Fruit fly (Drosophila melanogaster): Measurements from ENCODE around the gene E2f1.

E2f1 gene

dm6 chr3R:21631757-21632473 is 28.8 kb downstream of the E2f1 start:
- no peak for TF ChIP-seq Sox102F (GFP tag; optimal IDR thresholded peaks at IDR 0.05)
- TF ChIP-seq CG9139 (GFP tag; optimal IDR thresholded peaks at IDR 0.05) = no peak
- TF ChIP-seq spab (GFP tag; optimal IDR thresholded peaks at IDR 0.05) = no peak

- TF ChIP-seq vri (GFP tag; optimal IDR thresholded peaks at IDR 0.05) (peak; percentile 13), topi (GFP tag; optimal IDR thresholded peaks at IDR 0.05) (no peak)
Observed at dm6 chr3R:21630979-21631499, 29.6 kb downstream of the E2f1 start.

- no peak for TF ChIP-seq CG4318 (GFP tag; optimal IDR thresholded peaks at IDR 0.05)
- TF ChIP-seq Blimp-1 (GFP tag; optimal IDR thresholded peaks at IDR 0.05) = peak; percentile 90
- TF ChIP-seq CG1621 (tag; optimal IDR thresholded peaks at IDR 0.05) = no peak
- TF ChIP-seq fd59A (GFP tag; optimal IDR thresholded peaks at IDR 0.05) = no peak
- TF ChIP-seq Smox (GFP tag; optimal IDR thresholded peaks at IDR 0.05) = no peak
- no peak for TF ChIP-seq CG10669 (GFP tag; optimal IDR thresholded peaks at IDR 0.05)
- TF ChIP-seq CG10631 (GFP tag; optimal IDR thresholded peaks at IDR 0.05) = no peak
- no peak for TF ChIP-seq Gug (GFP tag; IDR thresholded peaks at IDR 0.05)
- no peak for TF ChIP-seq CG34406 (GFP tag; optimal IDR thresholded peaks at IDR 0.05)
- no peak for TF ChIP-seq topi (GFP tag; optimal IDR thresholded peaks at IDR 0.05)
- TF ChIP-seq eg (GFP tag; IDR thresholded peaks at IDR 0.05) = no peak
- no peak for TF ChIP-seq CG8319 (GFP tag; optimal IDR thresholded peaks at IDR 0.05)
- no peak for TF ChIP-seq Hr4 (GFP tag; optimal IDR thresholded peaks at IDR 0.05)
- TF ChIP-seq CG11294 (GFP tag; IDR thresholded peaks at IDR 0.05) = no peak
- TF ChIP-seq cyc (GFP tag; optimal IDR thresholded peaks at IDR 0.05) = no peak
- peak; percentile 61 to 66 for TF ChIP-seq ss (GFP tag; optimal IDR thresholded peaks at IDR 0.05)
- TF ChIP-seq Eip93F (GFP tag; optimal IDR thresholded peaks at IDR 0.05) = peak; percentile 1
- no peak for TF ChIP-seq CG3032 (tag; optimal IDR thresholded peaks at IDR 0.05)
- peak; percentile 48 for TF ChIP-seq Sox102F (GFP tag; optimal IDR thresholded peaks at IDR 0.05)
- TF ChIP-seq acj6 (GFP tag; optimal IDR thresholded peaks at IDR 0.05) = no peak
- TF ChIP-seq Ets96B (tag; optimal IDR thresholded peaks at IDR 0.05) = peak; percentile 22
- TF ChIP-seq esn (GFP tag; optimal IDR thresholded peaks at IDR 0.05) = no peak
- no peak for TF ChIP-seq CG11762 (GFP tag; optimal IDR thresholded peaks at IDR 0.05; ENCODE audit: insufficient read depth)
- no peak for TF ChIP-seq CG31627 (GFP tag; optimal IDR thresholded peaks at IDR 0.05)
- TF ChIP-seq CG3919 (GFP tag; optimal IDR thresholded peaks at IDR 0.05) = peak; percentile 8
- peak; percentile 18 for TF ChIP-seq CG9139 (GFP tag; optimal IDR thresholded peaks at IDR 0.05)
- peak; percentile 52 for TF ChIP-seq CG6854 (GFP tag; optimal IDR thresholded peaks at IDR 0.05)
- TF ChIP-seq CG7368 (GFP tag; optimal IDR thresholded peaks at IDR 0.05) = no peak
- no peak for TF ChIP-seq Sox15 (GFP tag; optimal IDR thresholded peaks at IDR 0.05)
- TF ChIP-seq CG6163 (GFP tag; IDR thresholded peaks at IDR 0.05) = no peak
- TF ChIP-seq CG6276 (GFP tag; optimal IDR thresholded peaks at IDR 0.05) = peak; percentile 64
- peak; percentile 53 for TF ChIP-seq CG6808 (GFP tag; optimal IDR thresholded peaks at IDR 0.05)
- TF ChIP-seq vri (GFP tag; optimal IDR thresholded peaks at IDR 0.05) = peak; percentile 49
- no peak for TF ChIP-seq fkh (GFP tag; optimal IDR thresholded peaks at IDR 0.05)
- TF ChIP-seq Eip75B (GFP tag; optimal IDR thresholded peaks at IDR 0.05) = peak; percentile 10
- peak; percentile 60 for TF ChIP-seq Lpt (GFP tag; optimal IDR thresholded peaks at IDR 0.05)
- TF ChIP-seq Met (GFP tag; optimal IDR thresholded peaks at IDR 0.05) = peak; percentile 39
- no peak for TF ChIP-seq net (GFP tag; optimal IDR thresholded peaks at IDR 0.05)
- TF ChIP-seq Sox14 (GFP tag; optimal IDR thresholded peaks at IDR 0.05) = peak; percentile 14
- TF ChIP-seq CG8632 (GFP tag; optimal IDR thresholded peaks at IDR 0.05) = no peak
- TF ChIP-seq svp (GFP tag) = no peak
- no peak for TF ChIP-seq CG6792 (GFP tag; optimal IDR thresholded peaks at IDR 0.05)
- TF ChIP-seq CG8119 (GFP tag; IDR thresholded peaks at IDR 0.05) = no peak
- no peak for TF ChIP-seq dac (GFP tag; optimal IDR thresholded peaks at IDR 0.05)
Observed at dm6 chr3R:21630226-21630857, 30.3 kb downstream of the E2f1 start.

Measured in whole organism, prepupa.